Worm (Caenorhabditis elegans) whole organism, L4 larva: ENCODE results near the gene B0250.5.
"Not testable (repeated sequence)": the region's sequence is repeated elsewhere in the genome, so short reads cannot be mapped to it uniquely, and the experiment has no call there.

Experiments used
- F10B5.3 ChIP-seq: sonication (generic microtip); optimal IDR thresholded peaks from 2 replicates; lab custom pipeline; 2016; ENCODE audit warnings: mild to moderate bottlenecking, missing genetic modification characterization, missing compliant biosample characterization
- F44E2.7 ChIP-seq: fragments of 200-800 bp; sonication (Bioruptor generic); IDR thresholded peaks from 2 replicates; pipeline ENCODE4 v2.1.2; 2022; ENCODE audit warnings: missing genetic modification characterization, missing compliant biosample characterization
- R02D3.7 ChIP-seq: fragments of 150-350 bp; sonication (generic microtip); optimal IDR thresholded peaks from 3 replicates; lab custom pipeline; 2014; ENCODE audit warnings: missing biosample characterization, missing genetic modification characterization
- T26A8.4 ChIP-seq: fragments of 200-800 bp; sonication (Bioruptor generic); IDR thresholded peaks from 2 replicates; pipeline ENCODE4 v1.3.6; 2022; ENCODE audit warnings: missing genetic modification characterization, missing compliant biosample characterization
- Y48G9A.11 ChIP-seq: fragments of 200-800 bp; sonication (Bioruptor generic); IDR thresholded peaks from 2 replicates; pipeline ENCODE4 v1.3.6; 2022; ENCODE audit warnings: missing genetic modification reagents, missing genetic modification characterization, missing compliant biosample characterization
- ZK337.2 ChIP-seq: fragments of 200-800 bp; sonication (Bioruptor generic); IDR thresholded peaks from 2 replicates; pipeline ENCODE4 v1.3.6; 2022; ENCODE audit warnings: missing genetic modification reagents, missing genetic modification characterization, missing compliant biosample characterization
- aha-1 ChIP-seq: fragments of 150-350 bp; peaks from one replicate; lab custom pipeline; 2014; ENCODE audit warnings: missing biosample characterization, missing genetic modification characterization
- aly-2 ChIP-seq: sonication (generic microtip); optimal IDR thresholded peaks from 2 replicates; lab custom pipeline; 2018; ENCODE audit warnings: missing biosample characterization, missing genetic modification characterization
- attf-4 ChIP-seq: sonication (generic microtip); optimal IDR thresholded peaks from 3 replicates; lab custom pipeline; 2017; ENCODE audit warnings: missing biosample characterization, missing genetic modification characterization
- ceh-62 ChIP-seq: sonication (generic microtip); optimal IDR thresholded peaks from 2 replicates; lab custom pipeline; 2017; ENCODE audit warnings: missing biosample characterization, missing genetic modification characterization
- daf-16 ChIP-seq, 3 experiments: sonication (generic microtip); optimal IDR thresholded peaks; 2 replicates each; lab custom pipeline; 2016 to 2017; ENCODE audit warnings: missing genetic modification characterization in 3 of 3, missing genetic modification reagents in 3 of 3, mild to moderate bottlenecking in 2 of 3, missing compliant biosample characterization in 2 of 3, missing biosample characterization in 1 of 3, moderate library complexity in 1 of 3
- dmd-6 ChIP-seq: fragments of 200-800 bp; sonication (Bioruptor generic); IDR thresholded peaks from 2 replicates; pipeline ENCODE4 v1.3.6; 2022; ENCODE audit warnings: missing genetic modification reagents, missing genetic modification characterization, missing compliant biosample characterization
- egl-27 ChIP-seq: sonication (generic microtip); optimal IDR thresholded peaks from 3 replicates; lab custom pipeline; 2017; ENCODE audit warnings: missing biosample characterization, missing genetic modification reagents, missing genetic modification characterization
- fkh-10 ChIP-seq: fragments of 150-350 bp; optimal IDR thresholded peaks from 2 replicates; lab custom pipeline; 2014; ENCODE audit warnings: missing biosample characterization, missing genetic modification reagents, missing genetic modification characterization
- fos-1 ChIP-seq: fragments of 150-350 bp; optimal IDR thresholded peaks from 2 replicates; lab custom pipeline; 2014; ENCODE audit warnings: missing biosample characterization, missing genetic modification characterization
- lim-7 ChIP-seq: fragments of 200-800 bp; sonication (Bioruptor generic); IDR thresholded peaks from 2 replicates; pipeline ENCODE4 v1.3.6; 2022; ENCODE audit warnings: missing genetic modification characterization, missing compliant biosample characterization
- lin-15B ChIP-seq: fragments of 150-350 bp; sonication (generic microtip); optimal IDR thresholded peaks from 3 replicates; lab custom pipeline; 2014; ENCODE audit warnings: missing biosample characterization, missing genetic modification characterization
- madf-5 ChIP-seq, 2 experiments: fragments of 200-800 bp; sonication (Bioruptor generic); IDR thresholded peaks; 2 replicates each; pipeline ENCODE4 v1.3.6; 2022; ENCODE audit warnings: missing compliant biosample characterization in 2 of 2, missing genetic modification characterization in 2 of 2
- madf-9 ChIP-seq: fragments of 200-800 bp; sonication (Bioruptor generic); conservative IDR thresholded peaks from 2 replicates; pipeline ENCODE4 v1.3.6; 2022; ENCODE audit warnings: missing genetic modification reagents, missing genetic modification characterization, missing compliant biosample characterization
- mxl-2 ChIP-seq: fragments of 200-800 bp; sonication (Bioruptor generic); conservative IDR thresholded peaks from 2 replicates; pipeline ENCODE4 v1.3.6; 2022; ENCODE audit warnings: missing genetic modification reagents, missing genetic modification characterization, missing compliant biosample characterization
- nhr-102 ChIP-seq: sonication (generic microtip); optimal IDR thresholded peaks from 2 replicates; lab custom pipeline; 2016; ENCODE audit warnings: mild to moderate bottlenecking, missing genetic modification characterization, moderate library complexity, missing compliant biosample characterization
- nhr-11 ChIP-seq: fragments of 150-350 bp; optimal IDR thresholded peaks from 2 replicates; lab custom pipeline; 2014; ENCODE audit warnings: missing biosample characterization, missing genetic modification characterization
- nhr-28 ChIP-seq: fragments of 150-350 bp; optimal IDR thresholded peaks from 2 replicates; lab custom pipeline; 2014; ENCODE audit warnings: missing biosample characterization, missing genetic modification characterization
- nhr-42 ChIP-seq: fragments of 200-800 bp; sonication (Bioruptor generic); IDR thresholded peaks from 2 replicates; pipeline ENCODE4 v1.3.6; 2022; ENCODE audit warnings: missing genetic modification characterization, missing compliant biosample characterization
- nhr-48 ChIP-seq: sonication (generic microtip); optimal IDR thresholded peaks from 2 replicates; lab custom pipeline; 2016; ENCODE audit warnings: mild to moderate bottlenecking, missing genetic modification characterization, missing compliant biosample characterization
- nhr-6 ChIP-seq: fragments of 150-350 bp; optimal IDR thresholded peaks from 2 replicates; lab custom pipeline; 2014; ENCODE audit warnings: missing biosample characterization, missing genetic modification characterization
- php-3 ChIP-seq: fragments of 200-800 bp; sonication (Bioruptor generic); IDR thresholded peaks from 2 replicates; pipeline ENCODE4 v1.3.6; 2022; ENCODE audit warnings: missing genetic modification reagents, missing genetic modification characterization, missing compliant biosample characterization
- pqm-1 ChIP-seq: sonication (generic microtip); optimal IDR thresholded peaks from 2 replicates; lab custom pipeline; 2017; ENCODE audit warnings: missing biosample characterization, missing genetic modification characterization
- rbr-2 ChIP-seq: sonication (generic microtip); optimal IDR thresholded peaks from 2 replicates; lab custom pipeline; 2016; ENCODE audit warnings: missing genotype, missing genetic modification characterization, missing compliant biosample characterization
- set-16 ChIP-seq: fragments of 200-800 bp; sonication (Bioruptor generic); IDR thresholded peaks from 2 replicates; pipeline ENCODE4 v1.3.6; 2022; ENCODE audit warnings: missing genetic modification reagents, missing genetic modification characterization, missing compliant biosample characterization
- snpc-1.2 ChIP-seq: fragments of 200-800 bp; sonication (Bioruptor generic); IDR thresholded peaks from 2 replicates; pipeline ENCODE4 v1.3.6; 2022; ENCODE audit warnings: missing genetic modification reagents, missing genetic modification characterization, missing compliant biosample characterization
- snpc-4 ChIP-seq: fragments of 150-350 bp; optimal IDR thresholded peaks from 2 replicates; lab custom pipeline; 2014; ENCODE audit warnings: missing biosample characterization, missing genetic modification characterization
- unc-130 ChIP-seq: sonication (generic microtip); optimal IDR thresholded peaks from 2 replicates; lab custom pipeline; 2016; ENCODE audit warnings: missing genetic modification reagents, missing genetic modification characterization, missing compliant biosample characterization
- ztf-11 ChIP-seq: fragments of 150-350 bp; optimal IDR thresholded peaks from 2 replicates; lab custom pipeline; 2014; ENCODE audit warnings: missing biosample characterization, missing genetic modification characterization
- ztf-7 ChIP-seq: fragments of 150-350 bp; optimal IDR thresholded peaks from 2 replicates; lab custom pipeline; 2014; ENCODE audit warnings: missing biosample characterization, missing genetic modification characterization

The B0250.5 gene

ce11 chrV:20509427-20509826, 15.7 kb downstream of the B0250.5 start:
- TF ChIP-seq set-16 (GFP tag; lab: Robert Waterston, UW): peak; percentile 49; the same call in 1 of the 2 replicates
- TF ChIP-seq mxl-2 (GFP tag; lab: Robert Waterston, UW): no peak
- TF ChIP-seq, all 104 proteins: peak for 1

- not testable (repeated sequence) for TF ChIP-seq attf-4 (tag; lab: Kevin White, UChicago); snpc-1.2 (GFP tag; lab: Robert Waterston, UW); lim-7 (GFP tag; lab: Robert Waterston, UW)
These were observed 19.9 kb downstream of the B0250.5 start, which contains the start of gene Y38H6C.8 for ce11 chrV:20513661-20514060. Gene Y38H6C.8, plus strand, starts transcription at chrV:20513961.

ce11 chrV:20514483-20514882, 20.8 kb downstream of the B0250.5 start:
- TF ChIP-seq pqm-1 (tag; lab: Kevin White, UChicago): peak; percentile 48
- TF ChIP-seq ceh-62 (tag; lab: Kevin White, UChicago): no peak

- TF ChIP-seq nhr-11 (tag; lab: Kevin White, UChicago) (no peak), madf-5 (GFP tag; IDR thresholded peaks at IDR 0.05; lab: Robert Waterston, UW) (no peak), snpc-4 (tag; lab: Kevin White, UChicago) (no peak), aha-1 (peak; percentile 96), F44E2.7 (GFP tag; lab: Robert Waterston, UW) (0 out of 2 replicates have a peak, but pooled peaks have one; percentile 70)
These were observed 23.3 kb downstream of the B0250.5 start for ce11 chrV:20517005-20517404.

- no peak for TF ChIP-seq aly-2
- 0 out of 2 replicates have a peak, but pooled peaks have one; percentile 32 for TF ChIP-seq F44E2.7 (GFP tag; lab: Robert Waterston, UW)
These were observed 25.2 kb downstream of the B0250.5 start, which contains the start of gene Y38H6C.25 for ce11 chrV:20518927-20519326. Gene Y38H6C.25, plus strand, starts transcription at chrV:20519227.

ce11 chrV:20522219-20522618, 28.5 kb downstream of the B0250.5 start, which contains the start of the genes Y38H6C.9 and fbxa-150:
Gene Y38H6C.9, minus strand, starts transcription at chrV:20522270.
Gene fbxa-150, plus strand, starts transcription at chrV:20522598.
- TF ChIP-seq R02D3.7 (tag; lab: Kevin White, UChicago) (no peak), ZK337.2 (no peak), rbr-2 (tag; lab: Kevin White, UChicago) (no peak), fkh-10 (GFP tag; lab: Kevin White, UChicago) (peak; percentile 26), nhr-48 (tag; lab: Kevin White, UChicago) (no peak), daf-16 (GFP tag; optimal IDR thresholded peaks at IDR 0.05; lab: Kevin White, UChicago) (no peak), daf-16 (tag; optimal IDR thresholded peaks at IDR 0.05; lab: Kevin White, UChicago) (peak; percentile 34)

ce11 chrV:20525816-20526459, 32.2 kb downstream of the B0250.5 start, which contains the start of the genes srh-166 and Y38H6C.24:
Gene srh-166, minus strand, starts transcription at chrV:20525866.
Gene Y38H6C.24, plus strand, starts transcription at chrV:20526435.
- TF ChIP-seq nhr-6 (tag; lab: Kevin White, UChicago) (peak; percentile 15), nhr-28 (tag; lab: Kevin White, UChicago) (peak; percentile 84), T26A8.4 (no peak), egl-27 (tag; lab: Kevin White, UChicago) (no peak), dmd-6 (peak; percentile 44; the same call in 1 of the 2 replicates), php-3 (GFP tag; lab: Robert Waterston, UW) (peak; percentile 68), fkh-10 (GFP tag; lab: Kevin White, UChicago) (no peak), daf-16 (GFP tag; optimal IDR thresholded peaks at IDR 0.05; lab: Kevin White, UChicago) (no peak), daf-16 (tag; optimal IDR thresholded peaks at IDR 0.05; lab: Kevin White, UChicago) (peak; percentile 60), pqm-1 (tag; lab: Kevin White, UChicago) (peak; percentile 81)

- TF ChIP-seq snpc-4 (tag; lab: Kevin White, UChicago) (no peak), nhr-11 (tag; lab: Kevin White, UChicago) (no peak), nhr-42 (no peak), nhr-102 (no peak), fos-1 (tag; lab: Kevin White, UChicago) (no peak), dmd-6 (no peak), ztf-7 (no peak), attf-4 (tag; lab: Kevin White, UChicago) (no peak), lin-15B (tag; lab: Kevin White, UChicago) (no peak), set-16 (GFP tag; lab: Robert Waterston, UW) (no peak), madf-9 (GFP tag; lab: Robert Waterston, UW) (no peak), F10B5.3 (no peak), Y48G9A.11 (GFP tag; lab: Robert Waterston, UW) (no peak), daf-16 (GFP tag; optimal IDR thresholded peaks at IDR 0.05; lab: Kevin White, UChicago) (no peak), daf-16 (tag; optimal IDR thresholded peaks at IDR 0.05; lab: Kevin White, UChicago) (no peak), ztf-11 (tag; lab: Kevin White, UChicago) (no peak), unc-130 (GFP tag; lab: Kevin White, UChicago) (no peak)
These were observed 33.8 kb downstream of the B0250.5 start, which contains the start of gene Y38H6C.13 for ce11 chrV:20527493-20527892. Gene Y38H6C.13, plus strand, starts transcription at chrV:20527793.
